Worm (Caenorhabditis elegans) whole organism, dauer: ENCODE measurements around the gene dyf-19.

Source experiments
- unc-62 ChIP-seq: sonication (generic microtip); optimal IDR thresholded peaks from 2 replicates; lab custom pipeline; 2017; ENCODE audit warnings: missing biosample characterization, missing genetic modification reagents, missing genetic modification characterization

The dyf-19 gene

DNA sequence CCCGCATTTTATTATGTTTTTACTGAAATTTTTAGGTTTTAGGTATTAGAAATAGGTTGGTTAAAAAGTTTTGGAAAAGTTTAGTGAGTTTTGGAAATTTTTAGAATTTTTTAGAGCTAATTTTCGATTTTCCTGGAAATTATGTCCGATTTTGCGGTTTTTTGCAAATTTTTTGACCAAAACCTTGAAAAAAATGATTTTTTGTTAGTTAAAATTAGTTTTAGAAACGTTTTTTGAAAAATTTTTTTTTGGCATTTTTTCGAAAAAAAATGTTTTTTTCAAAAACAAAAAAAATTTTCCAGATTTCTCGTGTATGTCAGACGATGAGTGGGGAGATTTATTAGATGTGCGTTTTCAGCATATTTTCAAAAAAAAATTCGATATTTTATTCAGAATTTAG, at the start of gene dyf-19:
Gene dyf-19, plus strand, starts transcription at position 301 of the 400 bp plus-strand sequence.
- TF ChIP-seq unc-62: no peak

DNA sequence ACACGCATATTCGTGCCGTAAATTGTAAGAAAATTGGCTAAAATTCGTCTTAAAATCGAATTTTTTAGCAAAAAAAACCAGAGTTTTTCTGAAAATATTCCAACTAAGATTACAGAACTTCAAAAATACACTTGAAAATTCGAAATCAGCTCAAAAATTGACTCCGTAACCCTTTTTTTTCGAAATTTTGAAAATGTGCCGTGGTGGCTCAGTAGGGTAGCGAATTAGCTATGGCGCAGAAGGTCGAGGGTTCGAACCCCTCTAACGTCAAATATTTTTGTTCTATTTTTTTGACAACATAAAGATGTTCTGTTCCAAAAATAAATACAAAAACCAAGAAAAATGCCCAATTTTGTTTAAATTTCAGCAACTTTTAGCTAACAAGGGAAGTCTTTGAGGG, 45.3 kb upstream of the dyf-19 start:
- no peak for TF ChIP-seq unc-62

DNA sequence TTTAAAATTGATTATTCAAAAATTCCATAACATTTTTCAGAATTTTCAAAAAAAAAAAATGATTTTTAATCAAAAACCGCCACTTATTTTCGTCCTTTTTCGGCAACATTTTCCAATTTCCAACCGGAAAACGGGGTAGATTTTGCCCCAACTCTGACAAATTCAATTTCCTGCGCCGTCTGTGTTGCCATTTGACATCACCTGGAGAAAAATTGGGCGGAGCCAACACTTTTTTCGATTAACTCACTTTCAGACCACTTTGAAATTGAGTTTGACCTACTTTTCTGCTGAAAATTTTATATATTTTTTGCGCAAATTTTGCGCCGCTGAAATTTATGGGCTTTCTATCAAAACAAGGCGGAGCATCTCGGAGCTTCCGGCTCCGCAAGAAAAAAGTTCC, 42.6 kb upstream of the dyf-19 start:
- TF ChIP-seq unc-62: no peak

DNA sequence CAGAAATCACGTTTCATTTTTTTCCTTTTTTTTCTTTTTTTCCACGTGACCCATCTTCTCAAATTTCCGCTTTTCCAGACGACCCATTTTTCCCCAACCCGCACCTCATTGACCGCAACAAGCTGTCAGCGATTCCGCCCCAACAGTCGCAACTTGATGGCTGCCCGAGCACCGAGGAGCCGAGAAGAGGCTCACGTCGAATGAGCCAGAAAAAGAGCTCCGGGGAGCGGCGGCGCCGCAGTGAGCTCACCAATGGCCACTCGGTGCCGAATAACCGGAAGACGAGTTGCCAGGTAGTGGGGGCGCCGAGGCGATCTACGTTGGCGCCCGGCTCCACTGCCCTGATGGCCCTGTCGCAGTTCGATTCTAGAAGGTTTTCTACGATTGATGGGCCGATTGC, 34.0 kb upstream of the dyf-19 start:
- TF ChIP-seq unc-62: no peak

DNA sequence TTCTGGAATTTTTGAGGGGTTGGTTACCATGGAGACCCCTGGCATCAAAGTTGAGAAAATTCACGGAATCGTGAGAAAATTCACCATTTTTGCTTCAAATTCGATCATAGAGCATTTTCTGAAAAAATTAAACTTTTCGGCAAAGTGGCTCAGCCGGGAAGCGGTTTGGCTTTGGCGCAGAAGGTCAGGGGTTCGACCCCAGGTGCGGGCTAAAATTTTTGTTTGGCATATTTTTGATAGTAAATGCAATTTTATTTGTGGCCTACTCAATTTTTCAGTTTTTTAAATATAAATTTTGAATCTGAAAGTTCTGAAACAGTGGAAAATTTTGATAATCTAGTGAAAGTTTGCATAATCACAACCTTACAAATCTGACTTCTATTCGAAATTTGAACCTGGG, 25.8 kb upstream of the dyf-19 start:
- no peak for TF ChIP-seq unc-62

DNA sequence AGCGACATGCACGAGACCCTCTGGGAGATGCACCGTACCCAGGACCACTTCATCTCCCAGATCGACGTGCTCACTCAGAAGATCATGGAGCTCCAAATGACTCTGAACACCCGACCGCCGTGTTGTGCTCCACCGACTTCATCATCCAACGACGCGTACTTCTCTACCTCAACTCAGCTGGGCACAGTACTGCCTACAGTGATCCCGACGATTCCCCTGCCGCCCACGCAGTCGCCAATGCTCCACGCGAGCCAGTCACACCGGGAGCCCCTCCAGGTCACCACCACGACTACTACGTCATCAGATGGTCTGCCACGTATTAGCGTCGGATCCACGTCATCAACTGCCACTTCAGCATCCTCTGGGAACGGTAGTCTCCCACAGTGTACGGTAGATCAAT, 19.4 kb upstream of the dyf-19 start:
- no peak for TF ChIP-seq unc-62

DNA sequence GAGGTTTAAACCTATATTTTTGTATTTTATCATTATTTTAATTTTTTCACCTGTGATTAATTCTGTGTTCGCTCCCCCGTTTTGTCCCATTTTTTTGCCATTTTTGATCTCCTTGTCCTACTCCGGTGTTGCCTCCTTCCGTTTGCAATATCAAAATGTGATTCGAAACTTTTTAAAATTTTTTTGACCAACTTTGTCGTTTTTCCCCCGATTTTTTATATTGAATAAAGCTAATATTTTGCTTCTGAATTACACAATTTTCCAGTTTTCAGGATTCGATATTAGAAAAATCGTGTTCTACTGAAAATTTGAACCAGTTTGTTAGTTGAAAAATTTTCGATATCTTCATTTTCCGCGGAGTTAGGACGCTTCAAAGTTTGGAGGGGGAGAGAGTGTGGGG, 19.0 kb upstream of the dyf-19 start, which contains the start of gene nlp-25:
Gene nlp-25, plus strand, starts transcription at position 301 of the 400 bp plus-strand sequence.
- no peak for TF ChIP-seq unc-62

DNA sequence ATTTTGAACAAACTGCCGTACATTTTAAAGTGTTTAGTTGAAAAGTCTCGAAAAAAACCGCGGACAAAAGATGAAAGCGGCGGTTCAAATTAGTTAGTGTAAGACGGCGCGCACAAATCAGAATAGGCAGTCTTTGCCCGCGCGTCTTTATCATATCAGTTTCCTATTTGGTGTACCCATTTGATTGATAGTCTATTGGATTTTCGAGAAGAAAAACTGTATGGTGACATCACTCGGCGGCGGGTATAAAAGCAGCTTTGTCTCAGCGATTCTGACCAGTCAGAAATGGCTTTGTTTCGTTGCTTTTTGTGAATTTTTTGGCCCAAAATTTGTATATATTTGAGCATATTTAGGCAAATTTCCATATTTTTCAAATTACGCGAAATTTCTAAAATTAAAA, 16.2 kb upstream of the dyf-19 start:
- no peak for TF ChIP-seq unc-62

DNA sequence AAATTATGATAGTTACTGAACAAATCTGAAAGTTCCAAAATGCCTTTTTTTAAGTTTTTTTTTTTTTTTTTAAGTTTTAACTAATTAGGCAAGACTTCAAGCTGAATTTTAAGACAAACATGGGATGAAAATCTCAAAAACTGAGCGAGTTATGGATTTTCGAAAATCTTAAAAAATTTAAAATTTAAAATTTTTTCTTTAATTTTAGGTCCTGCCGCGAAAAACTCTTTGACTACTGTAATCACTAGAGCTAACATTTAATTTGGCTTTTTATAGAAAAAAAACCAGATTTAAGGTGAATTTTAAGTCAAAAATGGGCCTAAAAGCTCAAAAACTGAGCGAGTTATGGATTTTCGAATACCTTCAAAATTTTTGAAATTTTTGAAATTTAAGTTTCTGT, 15.7 kb upstream of the dyf-19 start, which contains the start of gene grsp-1:
Gene grsp-1, plus strand, starts transcription at position 301 of the 400 bp plus-strand sequence.
- no peak for TF ChIP-seq unc-62

DNA sequence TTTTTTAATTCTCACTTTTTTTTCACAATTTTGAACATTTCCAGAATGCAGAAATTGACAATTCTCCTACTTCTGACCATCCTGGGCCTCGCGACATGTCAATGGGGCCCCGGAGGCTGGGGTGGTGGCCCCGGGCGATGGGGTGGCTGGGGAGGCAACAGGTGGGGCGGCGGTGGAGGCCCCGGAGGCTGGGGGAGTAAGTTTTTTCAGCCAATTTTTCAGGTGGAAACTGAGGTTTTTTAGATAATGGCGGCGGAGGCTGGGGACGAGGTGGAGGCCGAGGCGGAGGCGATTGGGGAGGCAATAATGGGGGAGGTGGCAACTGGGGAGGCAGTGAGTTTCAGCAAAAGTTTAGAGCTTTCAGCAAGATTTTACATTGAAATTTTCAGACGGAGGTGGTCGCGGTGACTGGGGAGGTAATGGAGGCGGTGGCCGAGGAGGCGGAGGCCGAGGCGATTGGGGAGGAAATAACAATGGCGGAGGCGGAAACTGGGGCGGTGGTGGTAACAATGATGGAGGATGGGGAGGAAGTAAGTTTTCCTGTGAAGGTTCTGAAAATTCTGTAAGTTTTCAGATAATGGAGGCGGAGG, 14.6 kb upstream of the dyf-19 start:
- TF ChIP-seq unc-62: no peak

DNA sequence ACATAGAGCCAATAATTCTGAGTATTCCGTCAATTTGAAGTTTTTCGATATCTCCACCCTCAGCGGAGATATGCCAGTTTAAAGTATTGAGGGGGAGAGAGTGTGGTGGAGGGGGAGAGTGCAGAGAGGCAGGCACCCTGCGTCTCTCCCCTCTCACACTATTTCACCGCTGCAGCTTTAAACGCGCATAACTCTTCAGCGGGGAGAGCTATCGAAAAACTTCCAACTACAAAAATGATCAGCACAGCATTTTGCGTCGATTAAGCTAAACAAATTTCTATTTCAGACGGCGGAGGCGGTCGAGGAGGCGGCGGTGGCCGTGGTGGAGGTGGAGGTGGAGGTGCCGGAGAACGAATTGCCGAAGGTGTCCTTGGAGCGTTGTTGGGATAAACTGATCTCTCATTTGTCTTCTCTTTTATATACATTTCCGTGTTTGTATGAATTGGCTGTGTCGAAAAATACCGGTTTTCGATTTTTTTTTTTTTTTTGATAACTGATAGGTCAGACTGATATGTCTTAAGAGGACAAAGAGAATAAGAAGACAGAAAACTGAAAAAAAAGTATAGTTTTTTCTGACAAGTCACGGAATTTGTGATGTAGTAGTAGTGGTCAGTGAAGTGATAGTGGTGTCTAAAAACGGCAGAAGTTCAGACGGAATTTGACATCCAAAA, 13.0 kb upstream of the dyf-19 start:
- TF ChIP-seq unc-62: no peak

DNA sequence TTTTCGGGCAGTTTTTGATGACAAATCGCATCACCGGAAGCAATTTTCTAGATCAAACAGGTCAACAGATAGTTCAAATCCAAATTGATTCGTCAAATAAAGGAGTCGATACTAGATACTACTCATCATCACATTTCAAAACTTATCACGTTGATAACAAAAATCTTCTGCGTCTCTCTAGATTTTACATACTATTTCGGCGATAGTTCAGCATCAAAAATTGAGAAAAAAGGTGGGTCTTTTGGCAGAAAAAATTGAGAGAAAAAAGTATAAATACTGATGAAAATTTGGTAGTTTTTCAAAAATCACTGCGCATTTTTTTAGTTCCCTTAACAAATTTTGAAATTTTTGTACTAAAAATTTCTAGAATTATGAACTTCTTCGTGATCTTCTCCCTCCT, 11.7 kb upstream of the dyf-19 start, which contains the start of gene nlp-26:
Gene nlp-26, plus strand, starts transcription at position 301 of the 400 bp plus-strand sequence.
- TF ChIP-seq unc-62: no peak

DNA sequence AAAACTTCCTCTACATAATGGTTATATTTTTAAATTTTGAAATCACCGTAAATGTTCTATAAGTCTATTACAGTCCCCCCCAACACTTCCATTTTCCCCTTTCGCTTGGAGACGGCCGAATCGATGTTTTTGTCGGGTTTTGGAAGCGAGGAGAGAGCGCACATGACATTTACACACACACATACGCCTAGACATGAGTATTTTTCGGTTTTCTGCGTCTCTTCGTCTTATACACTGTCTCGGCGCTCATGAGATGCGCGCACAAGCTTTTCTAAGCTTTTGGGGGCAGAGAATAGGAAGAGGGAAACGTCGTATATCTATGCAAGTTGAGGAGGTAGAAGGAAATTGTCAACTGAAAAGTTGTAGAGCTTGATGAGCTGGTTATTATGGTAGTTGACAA, 4.8 kb upstream of the dyf-19 start:
- no peak for TF ChIP-seq unc-62

DNA sequence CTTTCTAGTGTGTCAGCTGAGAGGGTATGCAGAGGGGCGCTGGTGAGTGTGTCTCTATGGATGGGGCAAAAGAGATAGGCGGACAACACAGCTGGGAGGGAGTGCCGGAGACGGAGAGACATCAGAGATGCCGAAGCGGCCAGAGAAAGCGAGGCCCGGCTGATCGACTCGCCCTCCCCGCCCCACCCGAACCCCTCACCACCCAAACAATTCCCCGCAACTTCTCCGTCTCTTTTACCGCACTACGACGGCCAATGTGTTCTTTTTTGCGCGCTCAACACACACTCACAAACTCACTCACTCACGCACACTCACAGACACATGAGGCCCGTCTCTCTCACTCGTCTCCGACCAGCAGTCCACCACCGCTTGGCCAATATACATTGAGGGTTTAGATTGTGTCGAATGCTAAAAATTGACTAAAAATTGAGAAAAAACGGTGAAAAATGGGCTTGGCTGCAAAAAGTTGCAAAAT, 2.4 kb upstream of the dyf-19 start, which contains the start of gene Y43F8C.3:
Gene Y43F8C.3, minus strand, starts transcription at position 187 of the 475 bp plus-strand sequence.
- no peak for TF ChIP-seq unc-62

DNA sequence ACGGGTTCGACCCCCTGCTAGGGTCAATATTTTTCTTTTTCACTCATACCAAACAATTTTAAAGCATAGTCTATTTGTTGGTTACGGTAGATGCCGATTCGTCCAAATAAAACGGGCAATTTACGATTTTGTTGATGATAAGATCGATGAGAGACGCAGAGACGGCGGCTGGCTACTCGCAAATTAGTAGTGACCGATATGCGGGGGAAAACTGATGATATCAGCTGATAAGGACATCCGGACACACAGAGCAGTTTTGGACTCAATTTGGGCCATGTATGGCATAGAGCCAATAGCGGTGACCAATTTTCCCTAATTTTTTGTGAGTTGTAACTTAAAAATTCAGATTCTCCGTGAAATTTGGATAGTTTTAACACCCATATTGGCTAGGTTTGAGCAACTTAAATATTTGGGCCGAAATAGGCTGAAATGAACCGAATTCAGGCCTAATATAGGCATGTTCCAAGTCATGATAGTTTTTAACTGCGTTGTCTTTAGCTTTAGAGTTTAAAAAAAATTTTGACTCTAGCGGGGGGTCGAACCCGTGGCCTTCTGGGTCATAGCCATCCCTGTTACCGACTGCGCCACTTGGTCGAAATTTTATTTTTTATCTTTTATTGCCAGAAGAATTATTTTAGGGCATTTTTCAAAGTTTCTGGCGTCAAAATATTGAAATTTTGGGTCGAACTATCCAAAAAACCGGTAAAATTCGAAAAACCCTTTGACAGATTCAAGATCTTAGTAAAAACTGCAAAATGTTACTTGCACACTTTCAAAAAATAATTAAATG, 1.1 kb upstream of the dyf-19 start:
- TF ChIP-seq unc-62: no peak

DNA sequence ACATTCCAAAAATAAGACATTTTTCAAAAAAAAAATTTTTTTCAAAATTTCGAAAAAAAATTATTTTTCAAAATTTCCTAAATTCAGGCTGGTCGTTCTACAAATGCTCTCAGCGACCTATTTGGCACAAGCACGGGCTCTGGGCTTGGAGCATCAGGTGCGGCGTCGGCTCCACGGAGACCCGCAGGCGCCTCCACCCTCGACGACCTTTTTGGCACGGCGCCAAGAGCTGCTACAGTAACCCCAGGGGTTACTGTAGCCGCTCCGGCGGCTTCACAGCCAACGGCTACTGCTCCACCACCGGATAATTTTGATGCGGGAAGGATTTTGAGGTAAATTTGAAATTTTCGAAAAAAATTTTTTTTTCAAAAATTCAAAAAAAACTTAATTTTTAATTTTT, 870 bp downstream of the dyf-19 start:
- TF ChIP-seq unc-62: no peak

DNA sequence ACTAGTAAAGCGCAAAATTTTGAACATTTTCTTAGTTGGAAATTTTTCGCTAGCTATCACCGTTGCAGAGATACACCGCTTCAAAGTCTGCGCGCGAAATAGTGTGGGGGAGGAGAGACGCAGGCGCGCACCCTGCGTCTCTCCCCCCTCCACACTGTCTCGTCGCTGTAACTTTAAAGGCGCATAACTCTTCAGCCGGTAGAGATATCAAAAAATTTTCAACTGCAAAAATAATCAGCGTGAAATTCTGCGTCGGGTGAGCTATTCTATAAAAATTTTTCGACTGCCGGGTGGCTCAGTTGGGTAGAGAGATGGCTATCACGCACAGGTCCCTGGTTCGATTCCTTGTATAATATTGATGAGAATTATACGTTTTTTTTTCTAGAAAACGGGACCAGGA, 4.7 kb downstream of the dyf-19 start:
- TF ChIP-seq unc-62: no peak
